Fruit fly (Drosophila melanogaster) whole organism, pupa: ENCODE results near the gene CG1792.

Source experiments
- CG10348 ChIP-seq: fragments of 200-800 bp; sonication (Bioruptor generic); IDR thresholded peaks from 2 replicates; pipeline ENCODE4 v1.3.6; 2022; ENCODE audit warnings: missing biosample characterization, missing genetic modification characterization
- CG12605 ChIP-seq: fragments of 200-800 bp; sonication (Bioruptor generic); IDR thresholded peaks from 2 replicates; pipeline ENCODE4 v1.3.6; 2022; ENCODE audit warnings: missing biosample characterization, missing genetic modification characterization
- CG13204 ChIP-seq: fragments of 200-800 bp; sonication (Bioruptor generic); optimal IDR thresholded peaks from 2 replicates; lab custom pipeline; 2018; ENCODE audit warnings: missing biosample characterization, mild to moderate bottlenecking, missing genetic modification characterization, moderate library complexity
- CG14655 ChIP-seq: fragments of 200-800 bp; sonication (Bioruptor generic); optimal IDR thresholded peaks from 3 replicates; lab custom pipeline; 2017; ENCODE audit warnings: mild to moderate bottlenecking, missing biosample characterization, missing genetic modification reagents, missing genetic modification characterization
- CG15710 ChIP-seq: fragments of 200-800 bp; sonication (Bioruptor generic); optimal IDR thresholded peaks from 2 replicates; lab custom pipeline; 2018; ENCODE audit warnings: missing biosample characterization, mild to moderate bottlenecking, missing genetic modification characterization, moderate library complexity
- CG17806 ChIP-seq: fragments of 200-800 bp; sonication (Bioruptor generic); optimal IDR thresholded peaks from 2 replicates; lab custom pipeline; 2018; ENCODE audit warnings: missing biosample characterization, mild to moderate bottlenecking, missing genetic modification characterization, moderate library complexity
- CG32121 ChIP-seq: fragments of 200-800 bp; sonication (Bioruptor generic); IDR thresholded peaks from 2 replicates; pipeline ENCODE4 v1.3.6; 2022; ENCODE audit warnings: missing biosample characterization, missing genetic modification characterization
- CG34367 ChIP-seq: fragments of 200-800 bp; sonication (Bioruptor generic); optimal IDR thresholded peaks from 2 replicates; lab custom pipeline; 2018; ENCODE audit warnings: missing biosample characterization, mild to moderate bottlenecking, missing genetic modification characterization
- CG4496 ChIP-seq: fragments of 200-800 bp; sonication (Bioruptor generic); IDR thresholded peaks from 3 replicates; pipeline ENCODE4 v1.3.6; 2022; ENCODE audit warnings: missing biosample characterization, missing genetic modification characterization
- CG8159 ChIP-seq: fragments of 200-800 bp; sonication (Bioruptor generic); optimal IDR thresholded peaks from 3 replicates; lab custom pipeline; 2018; ENCODE audit warnings: missing biosample characterization, mild to moderate bottlenecking, missing genetic modification characterization, moderate library complexity
- CG8301 ChIP-seq: fragments of 200-800 bp; sonication (Bioruptor generic); optimal IDR thresholded peaks from 2 replicates; lab custom pipeline; 2018; ENCODE audit warnings: missing biosample characterization, mild to moderate bottlenecking, missing genetic modification characterization
- CG9948 ChIP-seq: fragments of 200-800 bp; sonication (Bioruptor generic); optimal IDR thresholded peaks from 2 replicates; lab custom pipeline; 2018; ENCODE audit warnings: missing biosample characterization, mild to moderate bottlenecking, missing genetic modification characterization, moderate library complexity
- D1 ChIP-seq: fragments of 200-800 bp; sonication (Bioruptor generic); optimal IDR thresholded peaks from 2 replicates; lab custom pipeline; 2018; ENCODE audit warnings: missing biosample characterization, mild to moderate bottlenecking, missing genetic modification characterization, moderate library complexity
- EcR ChIP-seq: fragments of 200-800 bp; sonication (Bioruptor generic); optimal IDR thresholded peaks from 3 replicates; lab custom pipeline; 2019; ENCODE audit warnings: missing biosample characterization, missing genetic modification characterization, mild to moderate bottlenecking, moderate library complexity, missing genetic modification reagents
- Pif1A ChIP-seq: fragments of 200-800 bp; sonication (Bioruptor generic); optimal IDR thresholded peaks from 3 replicates; lab custom pipeline; 2016; ENCODE audit warnings: missing biosample characterization, missing genetic modification characterization
- Pif1B ChIP-seq: fragments of 200-800 bp; sonication (Bioruptor generic); optimal IDR thresholded peaks from 3 replicates; lab custom pipeline; 2016; ENCODE audit warnings: missing biosample characterization, missing genetic modification characterization
- Snoo ChIP-seq: fragments of 200-800 bp; sonication (Bioruptor generic); optimal IDR thresholded peaks from 3 replicates; lab custom pipeline; 2017; ENCODE audit warnings: missing biosample characterization, mild to moderate bottlenecking, missing genetic modification characterization, inconsistent platforms
- fd96Ca ChIP-seq: fragments of 200-800 bp; sonication (Bioruptor generic); IDR thresholded peaks from 3 replicates; pipeline ENCODE4 v1.3.6; 2022; ENCODE audit warnings: missing biosample characterization, missing genetic modification characterization
- gl ChIP-seq: fragments of 200-800 bp; sonication (Bioruptor generic); optimal IDR thresholded peaks from 2 replicates; lab custom pipeline; 2018; ENCODE audit warnings: missing biosample characterization, mild to moderate bottlenecking, missing genetic modification characterization
- rn ChIP-seq: fragments of 200-800 bp; sonication (Bioruptor generic); IDR thresholded peaks from 2 replicates; pipeline ENCODE4 v1.3.6; 2022; ENCODE audit warnings: missing biosample characterization, missing genetic modification characterization

CG1792 gene

dm6 chr3R:31608030-31608429 is 8.1 kb upstream of the CG1792 start:
- TF ChIP-seq CG32121 (GFP tag; lab: Robert Waterston, UW) (no peak), CG17806 (tag; lab: Kevin White, UChicago) (no peak)

- peak; percentile 36 for TF ChIP-seq EcR
- TF ChIP-seq gl (tag; lab: Kevin White, UChicago), result peak; percentile 19
- no peak for TF ChIP-seq CG8301
- TF ChIP-seq CG8159 (tag; lab: Kevin White, UChicago), result peak; percentile 8
- TF ChIP-seq CG14655 (GFP tag; lab: Kevin White, UChicago), result no peak
- no peak for TF ChIP-seq CG34367 (tag; lab: Kevin White, UChicago)
- no peak for TF ChIP-seq CG32121 (GFP tag; lab: Robert Waterston, UW)
- TF ChIP-seq Pif1A (GFP tag; lab: Kevin White, UChicago), result no peak
- TF ChIP-seq CG9948 (tag; lab: Kevin White, UChicago), result no peak
- TF ChIP-seq D1 (tag; lab: Kevin White, UChicago), result no peak
- peak; percentile 5 for TF ChIP-seq CG15710
- TF ChIP-seq rn (GFP tag; lab: Robert Waterston, UW), result no peak
- TF ChIP-seq CG12605 (GFP tag; lab: Robert Waterston, UW), result no peak
Observed at dm6 chr3R:31608438-31609188, 7.5 kb upstream of the CG1792 start.

dm6 chr3R:31609413-31610054 is 6.6 kb upstream of the CG1792 start:
- TF ChIP-seq CG17806 (tag; lab: Kevin White, UChicago), result peak; percentile 8
- no peak for TF ChIP-seq D1 (tag; lab: Kevin White, UChicago)
- no peak for TF ChIP-seq CG9948 (tag; lab: Kevin White, UChicago)
- no peak for TF ChIP-seq rn (GFP tag; lab: Robert Waterston, UW)
- no peak for TF ChIP-seq CG4496 (GFP tag; lab: Robert Waterston, UW)
- TF ChIP-seq Snoo (tag; lab: Kevin White, UChicago), result no peak
- peak; percentile 20 for TF ChIP-seq Pif1A (GFP tag; lab: Kevin White, UChicago)
- peak; percentile 13 for TF ChIP-seq CG8159 (tag; lab: Kevin White, UChicago)
- no peak for TF ChIP-seq CG12605 (GFP tag; lab: Robert Waterston, UW)
- TF ChIP-seq CG14655 (GFP tag; lab: Kevin White, UChicago), result no peak
- TF ChIP-seq CG32121 (GFP tag; lab: Robert Waterston, UW), result no peak

dm6 chr3R:31610639-31611594 is 5.2 kb upstream of the CG1792 start, which contains the start of gene Med:
Med (plus strand) TSS chr3R:31611046.
- no peak for TF ChIP-seq Pif1B (GFP tag; lab: Kevin White, UChicago)
- no peak for TF ChIP-seq CG12605 (GFP tag; lab: Robert Waterston, UW)
- peak; percentile 17 for TF ChIP-seq CG8159 (tag; lab: Kevin White, UChicago)
- peak; percentile 25 for TF ChIP-seq CG34367 (tag; lab: Kevin White, UChicago)
- TF ChIP-seq CG10348 (GFP tag; lab: Robert Waterston, UW), result no peak
- peak; percentile 27 for TF ChIP-seq CG13204 (GFP tag; lab: Kevin White, UChicago)
- peak; percentile 5 for TF ChIP-seq CG9948 (tag; lab: Kevin White, UChicago)
- peak; percentile 28 for TF ChIP-seq CG15710
- peak; percentile 21 for TF ChIP-seq gl (tag; lab: Kevin White, UChicago)
- no peak for TF ChIP-seq CG4496 (GFP tag; lab: Robert Waterston, UW)
- peak; percentile 81 for TF ChIP-seq EcR
- no peak for TF ChIP-seq Snoo (tag; lab: Kevin White, UChicago)
- TF ChIP-seq CG32121 (GFP tag; lab: Robert Waterston, UW), result no peak
- TF ChIP-seq CG14655 (GFP tag; lab: Kevin White, UChicago), result peak; percentile 49

- TF ChIP-seq CG14655 (GFP tag; lab: Kevin White, UChicago), result no peak
- no peak for TF ChIP-seq Pif1B (GFP tag; lab: Kevin White, UChicago)
- no peak for TF ChIP-seq Pif1A (GFP tag; lab: Kevin White, UChicago)
- TF ChIP-seq CG17806 (tag; lab: Kevin White, UChicago), result no peak
- TF ChIP-seq D1 (tag; lab: Kevin White, UChicago), result no peak
- TF ChIP-seq fd96Ca, result no peak
Observed at dm6 chr3R:31612564-31612963, 3.5 kb upstream of the CG1792 start, which contains the start of gene CycG. CycG (minus strand) TSS chr3R:31612664.

dm6 chr3R:31617801-31618200 is 1.7 kb downstream of the CG1792 start, which contains the start of gene pasha:
pasha (plus strand) TSS chr3R:31617977.
- TF ChIP-seq CG12605 (GFP tag; lab: Robert Waterston, UW) (no peak), Pif1A (GFP tag; lab: Kevin White, UChicago) (no peak), Snoo (tag; lab: Kevin White, UChicago) (no peak), CG13204 (GFP tag; lab: Kevin White, UChicago) (no peak), CG10348 (GFP tag; lab: Robert Waterston, UW) (no peak), Pif1B (GFP tag; lab: Kevin White, UChicago) (no peak), CG32121 (GFP tag; lab: Robert Waterston, UW) (no peak), CG4496 (GFP tag; lab: Robert Waterston, UW) (no peak), CG17806 (tag; lab: Kevin White, UChicago) (no peak), CG15710 (no peak), CG9948 (tag; lab: Kevin White, UChicago) (no peak), EcR (no peak), fd96Ca (no peak), CG14655 (GFP tag; lab: Kevin White, UChicago) (no peak), D1 (tag; lab: Kevin White, UChicago) (no peak), rn (GFP tag; lab: Robert Waterston, UW) (no peak), CG8301 (no peak), CG34367 (tag; lab: Kevin White, UChicago) (no peak), CG8159 (tag; lab: Kevin White, UChicago) (no peak)
